Worm (Caenorhabditis elegans): ENCODE measurements around the gene F16G10.3.

Gene F16G10.3

DNA sequence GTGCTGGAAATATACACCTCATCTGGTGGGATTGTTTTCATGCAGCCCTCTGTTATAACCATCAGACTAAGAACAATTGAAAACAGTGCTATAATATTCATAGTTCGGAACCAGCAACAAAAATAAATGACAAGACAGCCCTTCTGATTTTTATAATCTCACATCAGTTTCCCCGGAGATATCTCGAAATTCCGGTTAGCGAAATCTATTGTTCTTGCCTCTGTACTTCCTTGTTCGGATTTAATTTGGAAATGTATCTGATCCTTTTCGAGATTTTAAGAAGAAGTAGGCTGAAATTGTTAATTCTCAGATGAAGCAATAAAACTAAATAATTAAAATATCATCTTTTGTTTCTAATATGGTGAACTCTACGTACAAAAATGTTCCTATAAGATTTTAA is 8.5 kb upstream of the F16G10.3 start, which contains the start of gene F43C11.11:
F43C11.11 (minus strand) TSS at position 101 of the 400 bp plus-strand sequence.
- TF ChIP-seq gmeb-1 (tag; optimal IDR thresholded peaks at IDR 0.05): no peak

DNA sequence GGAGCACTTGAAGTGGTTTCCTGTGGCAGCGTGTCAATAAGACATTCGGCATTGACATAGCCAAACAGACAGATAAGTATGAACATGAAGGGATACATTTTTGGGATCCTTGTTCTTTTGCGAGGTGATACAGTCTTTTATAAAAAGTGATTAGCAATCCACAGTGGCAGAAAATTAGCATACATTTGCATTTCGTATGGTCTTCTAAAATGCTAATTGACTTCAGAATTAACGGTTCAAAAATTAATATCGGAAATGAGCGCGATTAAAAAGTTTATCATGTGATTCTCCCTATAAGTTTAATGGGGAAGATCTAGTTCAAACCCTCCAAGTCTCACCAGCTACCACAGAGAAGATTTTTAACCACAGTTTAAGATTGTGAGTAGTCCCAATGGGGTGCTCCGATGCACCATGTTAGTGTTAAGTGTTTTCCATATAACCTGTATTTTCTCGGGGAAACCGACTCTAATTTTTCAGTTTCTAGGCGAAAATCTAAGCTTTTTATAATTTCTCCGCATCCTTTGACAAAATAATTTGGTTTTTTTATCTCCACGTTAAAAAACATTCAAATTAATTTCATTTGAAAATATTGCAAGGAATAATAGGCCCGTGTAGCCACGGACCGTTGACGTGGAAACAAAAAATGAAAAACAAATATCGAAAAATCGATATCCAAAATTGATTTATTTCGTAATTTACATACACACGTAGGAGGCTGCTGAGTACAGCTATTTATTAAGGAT is 5.4 kb upstream of the F16G10.3 start, which contains the start of the genes F43C11.12 and F16G10.5:
F43C11.12 (minus strand) TSS at position 101 of the 743 bp plus-strand sequence.
F16G10.5 (plus strand) TSS at position 693 of the 743 bp plus-strand sequence.
- TF ChIP-seq aly-2 (tag; optimal IDR thresholded peaks at IDR 0.05) (no peak), dmd-4 (tag; optimal IDR thresholded peaks at IDR 0.05) (no peak), zag-1 (tag; optimal IDR thresholded peaks at IDR 0.05) (no peak), nhr-23 (tag; optimal IDR thresholded peaks at IDR 0.05) (no peak), lin-13 (GFP tag; optimal IDR thresholded peaks at IDR 0.05) (no peak), Y55F3AM.14 (GFP tag; optimal IDR thresholded peaks at IDR 0.05) (no peak), elt-1 (tag; optimal IDR thresholded peaks at IDR 0.05) (no peak), nhr-6 (tag; optimal IDR thresholded peaks at IDR 0.05) (no peak)

DNA sequence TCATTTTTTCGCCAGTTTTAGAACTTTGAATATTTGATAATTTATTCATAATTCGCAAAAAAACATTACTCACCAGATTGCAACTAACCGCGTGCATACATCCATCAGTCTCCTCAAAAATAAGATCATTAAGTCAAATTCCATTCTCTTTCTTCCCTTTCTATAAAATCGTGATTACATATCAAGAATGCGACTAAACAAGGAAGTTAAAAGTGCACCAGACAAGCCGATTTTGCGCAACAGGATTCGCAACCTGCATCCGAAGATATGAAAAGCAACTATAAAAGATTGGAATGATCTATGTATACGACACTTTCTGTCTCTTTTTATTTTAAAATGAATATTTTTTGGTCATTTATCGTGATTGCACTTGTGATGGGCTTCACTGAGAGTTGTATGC is 3.2 kb upstream of the F16G10.3 start, which contains the start of gene hpo-25:
hpo-25 (plus strand) TSS at position 301 of the 400 bp plus-strand sequence.
- no peak for TF ChIP-seq sem-4 (tag; optimal IDR thresholded peaks at IDR 0.05)
- no peak for TF ChIP-seq crh-2 (tag; optimal IDR thresholded peaks at IDR 0.05)
- TF ChIP-seq unc-62 (GFP tag; optimal IDR thresholded peaks at IDR 0.05): no peak
- TF ChIP-seq ztf-1 (GFP tag; conservative IDR thresholded peaks at IDR 0.05): no peak
- TF ChIP-seq lin-11 (tag; optimal IDR thresholded peaks at IDR 0.05): no peak
- TF ChIP-seq ceh-82 (tag; optimal IDR thresholded peaks at IDR 0.05): no peak
- TF ChIP-seq peb-1 (tag; optimal IDR thresholded peaks at IDR 0.05): no peak
- TF ChIP-seq elt-3 (tag; optimal IDR thresholded peaks at IDR 0.05): no peak
- TF ChIP-seq mbf-1 (tag; optimal IDR thresholded peaks at IDR 0.05): no peak
- no peak for TF ChIP-seq nhr-12 (tag; optimal IDR thresholded peaks at IDR 0.05)
- no peak for TF ChIP-seq ama-1 (optimal IDR thresholded peaks at IDR 0.05)
- TF ChIP-seq nhr-129 (tag; optimal IDR thresholded peaks at IDR 0.05): no peak

DNA sequence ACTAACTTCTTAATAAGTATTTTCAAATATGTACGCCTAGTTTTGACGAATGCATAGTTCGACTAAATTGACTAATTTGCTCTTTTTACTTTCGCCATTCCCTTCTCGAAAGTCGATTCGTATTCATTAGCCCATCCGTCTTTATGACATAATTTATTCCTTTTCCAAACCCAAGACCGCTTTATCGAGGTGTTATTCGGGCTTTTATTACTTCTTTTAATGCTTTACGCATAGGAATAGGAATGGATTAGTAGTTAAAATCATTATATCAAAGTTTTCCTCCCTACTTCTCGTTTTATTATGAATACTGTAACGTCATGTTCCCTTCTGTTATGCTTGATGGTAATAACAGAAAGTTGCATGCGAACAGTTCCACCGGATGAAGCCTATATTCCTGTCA is 2.8 kb downstream of the F16G10.3 start, which contains the start of gene F16G10.2:
F16G10.2 (plus strand) TSS at position 301 of the 400 bp plus-strand sequence.
- no peak for TF ChIP-seq lin-39 (tag; optimal IDR thresholded peaks at IDR 0.05)
- TF ChIP-seq nhr-77 (tag; optimal IDR thresholded peaks at IDR 0.05): no peak
- TF ChIP-seq nhr-6 (tag; optimal IDR thresholded peaks at IDR 0.05): no peak
- no peak for TF ChIP-seq blmp-1 (tag; optimal IDR thresholded peaks at IDR 0.05; ENCODE audit: insufficient read depth)
- TF ChIP-seq ztf-1 (GFP tag; conservative IDR thresholded peaks at IDR 0.05): no peak
- no peak for TF ChIP-seq R02D3.7 (tag; optimal IDR thresholded peaks at IDR 0.05)
- no peak for TF ChIP-seq unc-55 (GFP tag; optimal IDR thresholded peaks at IDR 0.05)
- TF ChIP-seq ZK546.5 (tag; optimal IDR thresholded peaks at IDR 0.05): no peak
- no peak for TF ChIP-seq ceh-82 (tag; optimal IDR thresholded peaks at IDR 0.05)
- TF ChIP-seq ztf-11 (tag; optimal IDR thresholded peaks at IDR 0.05): no peak
- TF ChIP-seq crh-2 (tag; optimal IDR thresholded peaks at IDR 0.05): no peak
- no peak for TF ChIP-seq aly-2 (tag; optimal IDR thresholded peaks at IDR 0.05)
- TF ChIP-seq nhr-21 (tag; optimal IDR thresholded peaks at IDR 0.05): no peak
- no peak for TF ChIP-seq unc-39 (tag; optimal IDR thresholded peaks at IDR 0.05)
- no peak for TF ChIP-seq fos-1 (tag; optimal IDR thresholded peaks at IDR 0.05)
- no peak for TF ChIP-seq Y55F3AM.14 (GFP tag; optimal IDR thresholded peaks at IDR 0.05)
- TF ChIP-seq egl-27 (tag; optimal IDR thresholded peaks at IDR 0.05): no peak
- no peak for TF ChIP-seq nhr-237 (tag; optimal IDR thresholded peaks at IDR 0.05)
- TF ChIP-seq elt-3 (tag; optimal IDR thresholded peaks at IDR 0.05): no peak

DNA sequence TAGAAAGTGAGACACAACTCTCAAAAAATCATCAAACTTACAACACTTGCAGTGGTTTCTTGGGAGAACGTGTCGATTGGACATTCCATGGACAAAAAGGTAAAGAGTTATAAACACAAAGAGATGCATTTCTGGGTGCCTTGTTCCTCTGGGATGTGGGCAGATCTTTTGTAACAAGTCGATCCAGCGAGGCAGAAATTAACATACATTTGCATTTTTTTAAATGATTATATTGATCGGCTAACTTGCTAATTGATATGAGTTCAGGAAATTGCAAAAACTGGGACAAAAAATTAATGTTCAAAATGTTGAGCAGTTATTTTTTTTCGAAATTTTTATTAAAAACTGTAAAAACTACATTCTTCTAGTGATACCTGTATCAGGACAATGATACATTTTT is 5.6 kb downstream of the F16G10.3 start, which contains the start of gene F16G10.6:
F16G10.6 (minus strand) TSS at position 101 of the 400 bp plus-strand sequence.
- TF ChIP-seq mbf-1 (tag; optimal IDR thresholded peaks at IDR 0.05): no peak
- TF ChIP-seq unc-55 (GFP tag; optimal IDR thresholded peaks at IDR 0.05): no peak
- TF ChIP-seq unc-39 (tag; optimal IDR thresholded peaks at IDR 0.05): no peak
